Worm (Caenorhabditis elegans) whole organism, L4/young adult: Measurements from ENCODE around the gene bcl-11.

Experiments
- W03F9.2 ChIP-seq: fragments of 150-350 bp; optimal IDR thresholded peaks from 2 replicates; lab custom pipeline; 2014; ENCODE audit warnings: missing biosample characterization, missing genetic modification characterization
- dao-5 ChIP-seq: sonication (generic microtip); optimal IDR thresholded peaks from 2 replicates; lab custom pipeline; 2016; ENCODE audit warnings: missing genotype, missing genetic modification characterization, moderate library complexity, missing compliant biosample characterization
- him-1 ChIP-seq: sonication (generic microtip); optimal IDR thresholded peaks from 2 replicates; lab custom pipeline; 2016; ENCODE audit warnings: missing genotype, missing genetic modification reagents, missing genetic modification characterization, missing compliant biosample characterization

The bcl-11 gene

DNA sequence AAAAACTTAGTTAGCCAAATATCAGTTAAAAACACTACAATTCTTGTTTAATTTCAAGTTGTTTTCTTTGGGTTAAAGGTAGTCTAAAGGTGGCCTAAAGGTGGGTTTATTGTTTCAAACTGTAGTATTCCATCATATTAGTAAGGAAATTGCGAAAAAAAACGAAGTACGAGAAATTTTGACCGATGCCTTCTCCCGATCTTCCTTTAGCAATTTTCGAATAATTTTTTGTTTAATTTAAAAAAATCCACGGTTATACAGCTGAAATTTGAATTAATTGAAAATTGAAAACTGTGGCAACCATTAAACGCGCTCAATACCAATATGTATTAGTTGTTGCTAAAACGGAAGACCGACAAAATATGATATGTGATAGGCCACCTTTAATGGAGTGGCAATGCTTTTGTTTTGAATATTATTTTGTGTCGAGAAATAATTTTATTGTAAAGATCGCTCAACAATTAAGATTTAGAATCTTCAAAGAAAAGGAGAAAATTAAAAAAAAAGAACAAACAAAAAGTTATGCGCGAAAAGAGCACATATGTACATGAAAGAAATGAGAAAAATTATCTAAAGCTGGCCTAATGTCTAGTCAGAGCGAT, 45.2 kb downstream of the bcl-11 start:
- no peak for TF ChIP-seq him-1 (tag; lab: Kevin White, UChicago)
- no peak for TF ChIP-seq dao-5 (tag; lab: Kevin White, UChicago)
- TF ChIP-seq W03F9.2, result no peak

- TF ChIP-seq him-1 (tag; lab: Kevin White, UChicago) (no peak), W03F9.2 (no peak), dao-5 (tag; lab: Kevin White, UChicago) (no peak)
Observed at ce11 chrV:6407587-6407986, 51.8 kb downstream of the bcl-11 start.

ce11 chrV:6408733-6409227, 53.0 kb downstream of the bcl-11 start, which contains the start of gene bcf-1:
TSS of gene bcf-1 (minus strand) at chrV:6408783.
- no peak for TF ChIP-seq W03F9.2
- TF ChIP-seq him-1 (tag; lab: Kevin White, UChicago), result no peak
- TF ChIP-seq dao-5 (tag; lab: Kevin White, UChicago), result no peak

- TF ChIP-seq him-1 (tag; lab: Kevin White, UChicago), result no peak
Observed at ce11 chrV:6411161-6411560, 55.3 kb downstream of the bcl-11 start.
